Fruit fly (Drosophila melanogaster) whole organism, embryonic: ENCODE measurements around the gene w-cup.
A peak's percentile ranks its signal among the peaks of the same experiment; 100 is the strongest.

ENCODE experiments used
- Ada2b ChIP-seq: fragments of 200-800 bp; sonication (Bioruptor generic); IDR thresholded peaks from 2 replicates; pipeline ENCODE4 v1.3.6; 2022; ENCODE audit warnings: missing biosample characterization, missing genetic modification characterization
- Atf6 ChIP-seq: fragments of 200-800 bp; sonication (Bioruptor generic); IDR thresholded peaks from 2 replicates; pipeline ENCODE4 v1.3.6; 2022; ENCODE audit warnings: missing biosample characterization, missing genetic modification characterization
- CG11085 ChIP-seq: fragments of 200-800 bp; sonication (Bioruptor generic); IDR thresholded peaks from 2 replicates; pipeline ENCODE4 v1.3.6; 2022; ENCODE audit warnings: missing biosample characterization, missing genetic modification characterization
- CG11456 ChIP-seq: fragments of 200-800 bp; sonication (Bioruptor generic); IDR thresholded peaks from 3 replicates; pipeline ENCODE4 v1.3.6; 2022; ENCODE audit warnings: missing biosample characterization, missing genetic modification characterization
- CG11695 ChIP-seq: fragments of 200-800 bp; sonication (Bioruptor generic); IDR thresholded peaks from 3 replicates; pipeline ENCODE4 v1.3.6; 2022; ENCODE audit warnings: missing biosample characterization, missing genetic modification characterization
- CG1233 ChIP-seq: fragments of 200-800 bp; sonication (Bioruptor generic); optimal IDR thresholded peaks from 4 replicates; lab custom pipeline; 2018; ENCODE audit warnings: missing biosample characterization, mild to moderate bottlenecking, missing genetic modification characterization
- CG14014 ChIP-seq: fragments of 200-800 bp; sonication (Bioruptor generic); IDR thresholded peaks from 2 replicates; pipeline ENCODE4 v1.3.6; 2022; ENCODE audit warnings: missing biosample characterization, missing genetic modification characterization
- CG14441 ChIP-seq: fragments of 200-800 bp; sonication (Bioruptor generic); IDR thresholded peaks from 2 replicates; pipeline ENCODE4 v1.3.6; 2022; ENCODE audit warnings: missing biosample characterization, missing genetic modification characterization
- CG15514 ChIP-seq: fragments of 200-800 bp; sonication (Bioruptor generic); optimal IDR thresholded peaks from 3 replicates; lab custom pipeline; 2017; ENCODE audit warnings: missing biosample characterization, missing genetic modification characterization, mild to moderate bottlenecking, moderate library complexity, missing genetic modification reagents
- CG18619 ChIP-seq: fragments of 200-800 bp; sonication (Bioruptor generic); optimal IDR thresholded peaks from 3 replicates; lab custom pipeline; 2017; ENCODE audit warnings: missing biosample characterization, mild to moderate bottlenecking, missing genetic modification characterization
- CG2889 ChIP-seq: fragments of 200-800 bp; sonication (Bioruptor generic); IDR thresholded peaks from 3 replicates; pipeline ENCODE4 v1.3.6; 2022; ENCODE audit warnings: missing biosample characterization, missing genetic modification characterization
- CG32772 ChIP-seq: fragments of 200-800 bp; sonication (Bioruptor generic); IDR thresholded peaks from 2 replicates; pipeline ENCODE4 v1.3.6; 2022; ENCODE audit warnings: missing biosample characterization, missing genetic modification characterization
- CG3995 ChIP-seq: fragments of 200-800 bp; sonication (Bioruptor generic); optimal IDR thresholded peaks from 3 replicates; lab custom pipeline; 2016; ENCODE audit warnings: missing biosample characterization, missing genetic modification characterization
- CG6254 ChIP-seq: fragments of 200-800 bp; sonication (Bioruptor generic); optimal IDR thresholded peaks from 3 replicates; lab custom pipeline; 2017; ENCODE audit warnings: mild to moderate bottlenecking, missing biosample characterization, missing genetic modification reagents, missing genetic modification characterization
- CG6654 ChIP-seq: fragments of 200-800 bp; sonication (Bioruptor generic); optimal IDR thresholded peaks from 2 replicates; lab custom pipeline; 2017; ENCODE audit warnings: missing biosample characterization, mild to moderate bottlenecking, missing genetic modification characterization
- CG7987 ChIP-seq: fragments of 200-800 bp; sonication (Bioruptor generic); optimal IDR thresholded peaks from 2 replicates; lab custom pipeline; 2018; ENCODE audit warnings: missing biosample characterization, mild to moderate bottlenecking, missing genetic modification characterization, moderate library complexity
- CG9727 ChIP-seq: fragments of 200-800 bp; sonication (Bioruptor generic); optimal IDR thresholded peaks from 3 replicates; lab custom pipeline; 2017; ENCODE audit warnings: missing biosample characterization, mild to moderate bottlenecking, missing genetic modification characterization
- CG9876 ChIP-seq: fragments of 200-800 bp; sonication (Bioruptor generic); optimal IDR thresholded peaks from 2 replicates; lab custom pipeline; 2016; ENCODE audit warnings: missing biosample characterization, missing genetic modification characterization
- Deaf1 ChIP-seq: fragments of 200-800 bp; optimal IDR thresholded peaks from 3 replicates; lab custom pipeline; 2019; ENCODE audit warnings: missing biosample characterization, mild to moderate bottlenecking, missing genetic modification characterization, moderate library complexity
- H2.0 ChIP-seq: fragments of 200-800 bp; sonication (Bioruptor generic); IDR thresholded peaks from 2 replicates; pipeline ENCODE4 v1.3.6; 2022; ENCODE audit warnings: missing biosample characterization, missing genetic modification characterization
- HLH4C ChIP-seq: fragments of 200-800 bp; sonication (Bioruptor generic); IDR thresholded peaks from 3 replicates; pipeline ENCODE4 v1.3.6; 2022; ENCODE audit warnings: missing biosample characterization, missing genetic modification characterization; ENCODE audit not compliant: partially characterized antibody
- Hand ChIP-seq: fragments of 200-800 bp; sonication (Bioruptor generic); optimal IDR thresholded peaks from 2 replicates; lab custom pipeline; 2017; ENCODE audit warnings: mild to moderate bottlenecking, missing biosample characterization, missing genetic modification reagents, missing genetic modification characterization
- Hmx ChIP-seq: fragments of 200-800 bp; sonication (Bioruptor generic); optimal IDR thresholded peaks from 2 replicates; lab custom pipeline; 2016; ENCODE audit warnings: missing biosample characterization, missing genetic modification characterization
- Hr51 ChIP-seq, 2 experiments: fragments of 200-800 bp; sonication (Bioruptor generic); optimal IDR thresholded peaks; 2 replicates in 1 of 2; 3 replicates in 1 of 2; lab custom pipeline; 2016 to 2018; ENCODE audit warnings: missing biosample characterization in 2 of 2, missing genetic modification characterization in 2 of 2, mild to moderate bottlenecking in 1 of 2, moderate library complexity in 1 of 2
- Lhr ChIP-seq: fragments of 200-800 bp; sonication (Bioruptor generic); optimal IDR thresholded peaks from 3 replicates; lab custom pipeline; 2017; ENCODE audit warnings: mild to moderate bottlenecking, missing biosample characterization, missing genetic modification reagents, missing genetic modification characterization
- Max ChIP-seq: fragments of 200-800 bp; sonication (Bioruptor generic); optimal IDR thresholded peaks from 2 replicates; lab custom pipeline; 2016; ENCODE audit warnings: missing biosample characterization, mild to moderate bottlenecking, missing genetic modification characterization
- Opbp ChIP-seq: fragments of 200-800 bp; sonication (Bioruptor generic); IDR thresholded peaks from 3 replicates; pipeline ENCODE4 v1.3.6; 2022; ENCODE audit warnings: missing biosample characterization, missing genetic modification characterization; ENCODE audit not compliant: partially characterized antibody
- PHDP ChIP-seq: fragments of 200-800 bp; sonication (Bioruptor generic); optimal IDR thresholded peaks from 3 replicates; lab custom pipeline; 2018; ENCODE audit warnings: missing biosample characterization, mild to moderate bottlenecking, missing genetic modification characterization, moderate library complexity
- Ravus ChIP-seq: fragments of 200-800 bp; sonication (Bioruptor generic); IDR thresholded peaks from 2 replicates; pipeline ENCODE4 v1.3.6; 2022; ENCODE audit warnings: missing biosample characterization, missing genetic modification characterization
- Tbp ChIP-seq: fragments of >200 bp; optimal IDR thresholded peaks from 2 replicates; lab custom pipeline; 2018; ENCODE audit warnings: missing biosample characterization, missing genetic modification characterization
- ara ChIP-seq: fragments of 200-800 bp; sonication (Bioruptor generic); IDR thresholded peaks from 2 replicates; pipeline ENCODE4 v1.3.6; 2022; ENCODE audit warnings: missing biosample characterization, missing genetic modification characterization
- bigmax ChIP-seq: fragments of 200-800 bp; sonication (Bioruptor generic); optimal IDR thresholded peaks from 2 replicates; lab custom pipeline; 2018; ENCODE audit warnings: missing biosample characterization, mild to moderate bottlenecking, missing genetic modification characterization
- cad ChIP-seq: fragments of >200 bp; optimal IDR thresholded peaks from 2 replicates; lab custom pipeline; 2017; ENCODE audit warnings: missing biosample characterization, missing genetic modification characterization
- ci ChIP-seq: fragments of 200-800 bp; sonication (Bioruptor generic); IDR thresholded peaks from 3 replicates; pipeline ENCODE4 v1.3.6; 2022; ENCODE audit warnings: missing biosample characterization, missing genetic modification characterization
- corto ChIP-seq: fragments of 200-800 bp; sonication (Bioruptor generic); optimal IDR thresholded peaks from 2 replicates; lab custom pipeline; 2016; ENCODE audit warnings: missing biosample characterization, mild to moderate bottlenecking, missing genetic modification characterization, moderate library complexity
- crc ChIP-seq: fragments of 200-800 bp; sonication (Bioruptor generic); optimal IDR thresholded peaks from 2 replicates; lab custom pipeline; 2016; ENCODE audit warnings: missing biosample characterization, missing genetic modification characterization
- danr ChIP-seq: fragments of 200-800 bp; sonication (Bioruptor generic); IDR thresholded peaks from 2 replicates; pipeline ENCODE4 v1.3.6; 2022; ENCODE audit warnings: missing biosample characterization, missing genetic modification characterization
- fd3F ChIP-seq: fragments of 200-800 bp; sonication (Bioruptor generic); optimal IDR thresholded peaks from 2 replicates; lab custom pipeline; 2018; ENCODE audit warnings: missing biosample characterization, mild to moderate bottlenecking, missing genetic modification characterization, moderate library complexity
- fru ChIP-seq: fragments of >200 bp; optimal IDR thresholded peaks from 2 replicates; lab custom pipeline; 2017
- ftz-f1 ChIP-seq: fragments of 200-800 bp; sonication (Bioruptor generic); optimal IDR thresholded peaks from 2 replicates; lab custom pipeline; 2016; ENCODE audit warnings: missing biosample characterization, missing genetic modification characterization
- fu2 ChIP-seq: fragments of 200-800 bp; sonication (Bioruptor generic); optimal IDR thresholded peaks from 2 replicates; lab custom pipeline; 2016; ENCODE audit warnings: missing biosample characterization, missing genetic modification characterization
- jigr1 ChIP-seq: fragments of 200-800 bp; sonication (Bioruptor generic); IDR thresholded peaks from 3 replicates; pipeline ENCODE4 v1.3.6; 2022; ENCODE audit warnings: missing biosample characterization, missing genetic modification characterization
- jing ChIP-seq: fragments of 200-800 bp; sonication (Bioruptor generic); optimal IDR thresholded peaks from 2 replicates; lab custom pipeline; 2018; ENCODE audit warnings: missing biosample characterization, mild to moderate bottlenecking, missing genetic modification characterization
- ken ChIP-seq: fragments of 200-800 bp; sonication (Bioruptor generic); IDR thresholded peaks from 3 replicates; pipeline ENCODE4 v1.3.6; 2022; ENCODE audit warnings: missing biosample characterization, missing genetic modification characterization
- mam ChIP-seq: fragments of 200-800 bp; sonication (Bioruptor generic); optimal IDR thresholded peaks from 3 replicates; lab custom pipeline; 2016; ENCODE audit warnings: missing biosample characterization, missing genetic modification characterization
- oc ChIP-seq: fragments of 200-800 bp; sonication (Bioruptor generic); optimal IDR thresholded peaks from 2 replicates; lab custom pipeline; 2018; ENCODE audit warnings: missing biosample characterization, mild to moderate bottlenecking, missing genetic modification characterization, moderate library complexity
- pnt ChIP-seq: fragments of 200-800 bp; sonication (Bioruptor generic); optimal IDR thresholded peaks from 3 replicates; lab custom pipeline; 2016; ENCODE audit warnings: missing biosample characterization, missing genetic modification characterization
- prd ChIP-seq, 3 experiments: fragments of >200 bp in 2 of 3; fragments of 200-800 bp in 1 of 3; sonication (Bioruptor generic) in 1 of 3; optimal IDR thresholded peaks in 2 of 3; IDR thresholded peaks in 1 of 3; 2 replicates in 2 of 3; 3 replicates in 1 of 3; pipeline versions ENCODE4 v1.3.6 to Lab custom; 2017 to 2022; ENCODE audit warnings: missing biosample characterization in 1 of 3, missing genetic modification characterization in 1 of 3
- pzg ChIP-seq: fragments of 200-800 bp; sonication (Bioruptor generic); optimal IDR thresholded peaks from 3 replicates; lab custom pipeline; 2018; ENCODE audit warnings: missing biosample characterization, mild to moderate bottlenecking, missing genetic modification characterization, moderate library complexity
- tio ChIP-seq: fragments of 200-800 bp; sonication (Bioruptor generic); optimal IDR thresholded peaks from 2 replicates; lab custom pipeline; 2017; ENCODE audit warnings: missing biosample characterization, missing genetic modification characterization, inconsistent platforms
- vfl ChIP-seq: fragments of 200-800 bp; sonication (Bioruptor generic); optimal IDR thresholded peaks from 2 replicates; lab custom pipeline; 2016; ENCODE audit warnings: missing biosample characterization, missing genetic modification characterization
- vvl ChIP-seq: fragments of 200-800 bp; sonication (Bioruptor generic); IDR thresholded peaks from 2 replicates; pipeline ENCODE4 v1.3.6; 2022; ENCODE audit warnings: missing biosample characterization, missing genetic modification characterization

Gene w-cup

dm6 chr2L:10555269-10555668 lies 22.3 kb downstream of the w-cup start (continued):
- TF ChIP-seq Max: no peak
- no peak for TF ChIP-seq Opbp (GFP tag; lab: Robert Waterston, UW)
- TF ChIP-seq CG9727 (GFP tag; lab: Kevin White, UChicago): no peak
- TF ChIP-seq fru (lab: Kevin White, UChicago): no peak
- no peak for TF ChIP-seq pnt
- TF ChIP-seq mam (GFP tag; lab: Kevin White, UChicago): no peak
- TF ChIP-seq Hand (GFP tag; lab: Kevin White, UChicago): no peak
- TF ChIP-seq CG14014 (GFP tag; lab: Robert Waterston, UW): no peak
- TF ChIP-seq HLH4C: no peak
- no peak for TF ChIP-seq fu2 (GFP tag; lab: Kevin White, UChicago)
- no peak for TF ChIP-seq corto (GFP tag; lab: Kevin White, UChicago)
- TF ChIP-seq vfl (GFP tag; lab: Kevin White, UChicago): no peak
- TF ChIP-seq CG3995 (GFP tag; lab: Kevin White, UChicago): no peak
- TF ChIP-seq CG15514: no peak
- TF ChIP-seq Ravus (GFP tag; lab: Robert Waterston, UW): no peak
- no peak for TF ChIP-seq CG32772 (GFP tag; lab: Robert Waterston, UW)
- TF ChIP-seq Hr51 (GFP tag; optimal IDR thresholded peaks at IDR 0.05; lab: Kevin White, UChicago): no peak
- TF ChIP-seq ci: 0 out of 3 replicates have a peak, but pooled peaks have one; percentile 61
- TF ChIP-seq danr (GFP tag; lab: Robert Waterston, UW): no peak
- TF ChIP-seq jigr1 (GFP tag; lab: Robert Waterston, UW): no peak
- TF ChIP-seq crc (GFP tag; lab: Kevin White, UChicago): no peak
- no peak for TF ChIP-seq Tbp (GFP tag; lab: Kevin White, UChicago)
- peak; percentile 51 for TF ChIP-seq CG11085 (GFP tag; lab: Robert Waterston, UW)
- TF ChIP-seq Deaf1 (tag; lab: Kevin White, UChicago): no peak
- TF ChIP-seq ftz-f1 (GFP tag; lab: Kevin White, UChicago): no peak
- no peak for TF ChIP-seq CG11456 (GFP tag; lab: Robert Waterston, UW)
- no peak for TF ChIP-seq H2.0 (GFP tag; lab: Robert Waterston, UW)
- TF ChIP-seq prd (optimal IDR thresholded peaks at IDR 0.05; lab: Kevin White, UChicago): no peak
- peak; percentile 29; the same call in 1 of the 3 replicates for TF ChIP-seq prd (GFP tag; IDR thresholded peaks at IDR 0.05; lab: Robert Waterston, UW)
- no peak for TF ChIP-seq cad (GFP tag; lab: Kevin White, UChicago)
- TF ChIP-seq CG7987 (GFP tag; lab: Kevin White, UChicago): no peak
- no peak for TF ChIP-seq tio
- TF ChIP-seq bigmax: no peak
- no peak for TF ChIP-seq CG11695 (GFP tag; lab: Robert Waterston, UW)
- TF ChIP-seq Lhr (GFP tag; lab: Kevin White, UChicago): no peak
- TF ChIP-seq vvl: peak; percentile 41
- TF ChIP-seq CG1233 (GFP tag; lab: Kevin White, UChicago): no peak
- no peak for TF ChIP-seq fd3F (GFP tag; lab: Kevin White, UChicago)
- TF ChIP-seq pzg (GFP tag; lab: Kevin White, UChicago): no peak
- no peak for TF ChIP-seq CG6254
- TF ChIP-seq CG9876: no peak
- no peak for TF ChIP-seq CG18619 (GFP tag; lab: Kevin White, UChicago)
- no peak for TF ChIP-seq oc (tag; lab: Kevin White, UChicago)
- TF ChIP-seq CG14441 (GFP tag; lab: Robert Waterston, UW): peak; percentile 47; the same call in 1 of the 2 replicates
- no peak for TF ChIP-seq jing (GFP tag; lab: Kevin White, UChicago)
- no peak for TF ChIP-seq CG2889 (GFP tag; lab: Robert Waterston, UW)
- no peak for TF ChIP-seq CG6654
- no peak for TF ChIP-seq PHDP (tag; lab: Kevin White, UChicago)
- no peak for TF ChIP-seq Atf6 (GFP tag; lab: Robert Waterston, UW)
- peak; percentile 37; the same call in 1 of the 3 replicates for TF ChIP-seq ken (GFP tag; lab: Robert Waterston, UW)
- TF ChIP-seq Ada2b: no peak
- TF ChIP-seq ara (GFP tag; lab: Robert Waterston, UW): peak; percentile 47; the same call in 1 of the 2 replicates
- TF ChIP-seq Hmx (GFP tag; lab: Kevin White, UChicago): no peak
